Worm (Caenorhabditis elegans): ENCODE data around the gene pxmp-4.

pxmp-4 gene

ce11 chrIV:377791-378190 is 40.8 kb upstream of the pxmp-4 start:
- TF ChIP-seq pax-1 (tag; optimal IDR thresholded peaks at IDR 0.05): no peak
- TF ChIP-seq eyg-1 (tag; optimal IDR thresholded peaks at IDR 0.05): no peak
- TF ChIP-seq mec-3 (tag; optimal IDR thresholded peaks at IDR 0.05; ENCODE audit: borderline replicate concordance): no peak
- no peak for TF ChIP-seq elt-4 (tag; optimal IDR thresholded peaks at IDR 0.05)
- TF ChIP-seq pha-4 (tag; optimal IDR thresholded peaks at IDR 0.05): no peak

ce11 chrIV:375915-376314 is 38.9 kb upstream of the pxmp-4 start, which contains the start of gene fln-1:
Gene fln-1 (minus strand): TSS chrIV:376015.
- no peak for TF ChIP-seq hlh-30 (tag; optimal IDR thresholded peaks at IDR 0.05; ENCODE audit: insufficient read depth)
- TF ChIP-seq ceh-22 (tag; optimal IDR thresholded peaks at IDR 0.05): no peak

ce11 chrIV:373963-374362 is 37.0 kb upstream of the pxmp-4 start:
- TF ChIP-seq fkh-10 (GFP tag; optimal IDR thresholded peaks at IDR 0.05) (no peak), ceh-31 (tag; optimal IDR thresholded peaks at IDR 0.05) (no peak), che-1 (tag; optimal IDR thresholded peaks at IDR 0.05) (no peak), ama-1 (optimal IDR thresholded peaks at IDR 0.05) (no peak), K09A11.1 (tag; optimal IDR thresholded peaks at IDR 0.05; ENCODE audit: insufficient read depth) (no peak), npax-4 (tag; optimal IDR thresholded peaks at IDR 0.05) (no peak), tbx-7 (tag; optimal IDR thresholded peaks at IDR 0.05) (no peak), Y22D7AL.16 (tag; optimal IDR thresholded peaks at IDR 0.05) (no peak), T23F11.4 (GFP tag; optimal IDR thresholded peaks at IDR 0.05) (no peak), fax-1 (tag; optimal IDR thresholded peaks at IDR 0.05) (no peak)

ce11 chrIV:372146-372789 is 35.3 kb upstream of the pxmp-4 start:
- TF ChIP-seq ceh-31 (tag; optimal IDR thresholded peaks at IDR 0.05): peak; percentile 33
- no peak for TF ChIP-seq ceh-24 (tag; optimal IDR thresholded peaks at IDR 0.05)

ce11 chrIV:366406-366805 is 29.4 kb upstream of the pxmp-4 start:
- TF ChIP-seq elt-4 (tag; optimal IDR thresholded peaks at IDR 0.05) (no peak), ceh-22 (tag; optimal IDR thresholded peaks at IDR 0.05) (no peak), hlh-6 (tag; optimal IDR thresholded peaks at IDR 0.05) (no peak), ceh-18 (tag; optimal IDR thresholded peaks at IDR 0.05) (peak; percentile 6), lim-6 (tag; optimal IDR thresholded peaks at IDR 0.05) (no peak), ceh-24 (tag; optimal IDR thresholded peaks at IDR 0.05) (no peak), pax-1 (tag; optimal IDR thresholded peaks at IDR 0.05) (no peak), ceh-31 (tag; optimal IDR thresholded peaks at IDR 0.05) (peak; percentile 60), unc-42 (tag; optimal IDR thresholded peaks at IDR 0.05) (peak; percentile 53), dmd-4 (tag; optimal IDR thresholded peaks at IDR 0.05; ENCODE audit: borderline replicate concordance) (no peak), unc-55 (GFP tag; optimal IDR thresholded peaks at IDR 0.05) (peak; percentile 73), hlh-8 (tag; optimal IDR thresholded peaks at IDR 0.05) (no peak), ztf-16 (tag; optimal IDR thresholded peaks at IDR 0.05) (no peak), lin-11 (tag; optimal IDR thresholded peaks at IDR 0.05) (no peak), pha-4 (tag; optimal IDR thresholded peaks at IDR 0.05) (no peak), tbx-7 (tag; optimal IDR thresholded peaks at IDR 0.05) (no peak), unc-3 (GFP tag; conservative IDR thresholded peaks at IDR 0.05) (no peak), unc-3 (tag; optimal IDR thresholded peaks at IDR 0.05) (no peak), tbx-2 (tag; optimal IDR thresholded peaks at IDR 0.05) (peak; percentile 18), elt-2 (tag; optimal IDR thresholded peaks at IDR 0.05) (no peak), madf-2 (tag; optimal IDR thresholded peaks at IDR 0.05) (no peak), nfya-1 (tag; optimal IDR thresholded peaks at IDR 0.05) (peak; percentile 27), K02D7.2 (tag; optimal IDR thresholded peaks at IDR 0.05) (no peak), syd-9 (tag; optimal IDR thresholded peaks at IDR 0.05) (no peak), hlh-15 (tag; optimal IDR thresholded peaks at IDR 0.05) (no peak), hlh-13 (GFP tag; optimal IDR thresholded peaks at IDR 0.05) (no peak), mec-3 (tag; optimal IDR thresholded peaks at IDR 0.05; ENCODE audit: borderline replicate concordance) (no peak), npax-4 (tag; optimal IDR thresholded peaks at IDR 0.05) (no peak), pqm-1 (tag; optimal IDR thresholded peaks at IDR 0.05) (no peak)
